Fruit fly (Drosophila melanogaster) whole organism, embryonic: Measurements from ENCODE around the gene CG13921.

Experiments
- Ada2b ChIP-seq: fragments of 200-800 bp; sonication (Bioruptor generic); IDR thresholded peaks from 2 replicates; pipeline ENCODE4 v1.3.6; 2022; ENCODE audit warnings: missing biosample characterization, missing genetic modification characterization
- CG10431 ChIP-seq: fragments of 200-800 bp; sonication (Bioruptor generic); optimal IDR thresholded peaks from 3 replicates; lab custom pipeline; 2018; ENCODE audit warnings: missing biosample characterization, mild to moderate bottlenecking, missing genetic modification characterization
- CG12236 ChIP-seq: fragments of 200-800 bp; sonication (Bioruptor generic); optimal IDR thresholded peaks from 2 replicates; lab custom pipeline; 2016; ENCODE audit warnings: missing biosample characterization, missing genetic modification characterization
- CG12391 ChIP-seq: fragments of 200-800 bp; sonication (Bioruptor generic); optimal IDR thresholded peaks from 3 replicates; lab custom pipeline; 2018; ENCODE audit warnings: missing biosample characterization, mild to moderate bottlenecking, missing genetic modification characterization, moderate library complexity
- CG13624 ChIP-seq: fragments of 200-800 bp; sonication (Bioruptor generic); optimal IDR thresholded peaks from 2 replicates; lab custom pipeline; 2016; ENCODE audit warnings: missing biosample characterization, missing genetic modification characterization
- CG13775 ChIP-seq: fragments of 200-800 bp; sonication (Bioruptor generic); optimal IDR thresholded peaks from 3 replicates; lab custom pipeline; 2017; ENCODE audit warnings: missing biosample characterization, mild to moderate bottlenecking, missing genetic modification characterization
- CG15514 ChIP-seq: fragments of 200-800 bp; sonication (Bioruptor generic); optimal IDR thresholded peaks from 3 replicates; lab custom pipeline; 2017; ENCODE audit warnings: missing biosample characterization, missing genetic modification characterization, mild to moderate bottlenecking, moderate library complexity, missing genetic modification reagents
- CG1602 ChIP-seq: fragments of 200-800 bp; sonication (Bioruptor generic); optimal IDR thresholded peaks from 3 replicates; lab custom pipeline; 2016; ENCODE audit warnings: missing biosample characterization, missing genetic modification characterization
- CG1603 ChIP-seq: fragments of 200-800 bp; sonication (Bioruptor generic); optimal IDR thresholded peaks from 2 replicates; lab custom pipeline; 2019; ENCODE audit warnings: missing biosample characterization, mild to moderate bottlenecking, missing genetic modification characterization, moderate library complexity
- CG17186 ChIP-seq: fragments of 200-800 bp; sonication (Bioruptor generic); optimal IDR thresholded peaks from 3 replicates; lab custom pipeline; 2017; ENCODE audit warnings: missing biosample characterization, missing genetic modification reagents, missing genetic modification characterization
- CG17829 ChIP-seq: fragments of 200-800 bp; optimal IDR thresholded peaks from 2 replicates; lab custom pipeline; 2019; ENCODE audit warnings: missing biosample characterization, mild to moderate bottlenecking, missing genetic modification characterization, moderate library complexity
- CG2120 ChIP-seq: fragments of 200-800 bp; sonication (Bioruptor generic); optimal IDR thresholded peaks from 3 replicates; lab custom pipeline; 2016; ENCODE audit warnings: missing biosample characterization, missing genetic modification characterization
- CG30020 ChIP-seq: fragments of 200-800 bp; optimal IDR thresholded peaks from 2 replicates; lab custom pipeline; 2019; ENCODE audit warnings: missing biosample characterization, mild to moderate bottlenecking, missing genetic modification characterization, moderate library complexity
- CG3163 ChIP-seq: fragments of 200-800 bp; sonication (Bioruptor generic); optimal IDR thresholded peaks from 3 replicates; lab custom pipeline; 2016; ENCODE audit warnings: missing biosample characterization, missing genetic modification characterization
- CG34376 ChIP-seq: fragments of 200-800 bp; sonication (Bioruptor generic); optimal IDR thresholded peaks from 2 replicates; lab custom pipeline; 2018; ENCODE audit warnings: missing biosample characterization, mild to moderate bottlenecking, missing genetic modification characterization
- CG6765 ChIP-seq: fragments of 200-800 bp; sonication (Bioruptor generic); optimal IDR thresholded peaks from 3 replicates; lab custom pipeline; 2017; ENCODE audit warnings: missing biosample characterization, mild to moderate bottlenecking, missing genetic modification characterization
- CG6791 ChIP-seq: fragments of 200-800 bp; sonication (Bioruptor generic); IDR thresholded peaks from 3 replicates; pipeline ENCODE4 v1.3.6; 2022; ENCODE audit warnings: missing biosample characterization, missing genetic modification characterization; ENCODE audit not compliant: partially characterized antibody
- CG8089 ChIP-seq: fragments of 200-800 bp; sonication (Bioruptor generic); optimal IDR thresholded peaks from 3 replicates; lab custom pipeline; 2016; ENCODE audit warnings: missing biosample characterization, missing genetic modification characterization
- CG9609 ChIP-seq: fragments of 200-800 bp; sonication (Bioruptor generic); optimal IDR thresholded peaks from 3 replicates; lab custom pipeline; 2016; ENCODE audit warnings: missing biosample characterization, missing genetic modification characterization
- D19B ChIP-seq: fragments of 200-800 bp; sonication (Bioruptor generic); optimal IDR thresholded peaks from 2 replicates; lab custom pipeline; 2017; ENCODE audit warnings: missing biosample characterization, mild to moderate bottlenecking, missing genetic modification characterization
- Dfd ChIP-seq, 2 experiments: fragments of >200 bp; optimal IDR thresholded peaks; 2 replicates each; lab custom pipeline; 2017; ENCODE audit warnings: missing biosample characterization in 2 of 2, missing genetic modification characterization in 2 of 2
- Dref ChIP-seq: fragments of 200-800 bp; sonication (Bioruptor generic); IDR thresholded peaks from 2 replicates; pipeline ENCODE4 v1.3.6; 2022; ENCODE audit warnings: missing biosample characterization, missing genetic modification characterization
- Drgx ChIP-seq: fragments of 200-800 bp; sonication (Bioruptor generic); IDR thresholded peaks from 2 replicates; pipeline ENCODE4 v1.3.6; 2022; ENCODE audit warnings: missing biosample characterization, missing genetic modification characterization
- ERR ChIP-seq: fragments of 200-800 bp; sonication (Bioruptor generic); optimal IDR thresholded peaks from 2 replicates; lab custom pipeline; 2016; ENCODE audit warnings: missing biosample characterization, missing genetic modification characterization
- Fer1 ChIP-seq: fragments of 200-800 bp; sonication (Bioruptor generic); optimal IDR thresholded peaks from 2 replicates; lab custom pipeline; 2017; ENCODE audit warnings: missing biosample characterization, mild to moderate bottlenecking, missing genetic modification characterization
- HLH4C ChIP-seq: fragments of 200-800 bp; sonication (Bioruptor generic); IDR thresholded peaks from 3 replicates; pipeline ENCODE4 v1.3.6; 2022; ENCODE audit warnings: missing biosample characterization, missing genetic modification characterization; ENCODE audit not compliant: partially characterized antibody
- HLHmδ ChIP-seq: fragments of 200-800 bp; sonication (Bioruptor generic); optimal IDR thresholded peaks from 2 replicates; lab custom pipeline; 2018; ENCODE audit warnings: missing biosample characterization, mild to moderate bottlenecking, missing genetic modification characterization, moderate library complexity
- Myb ChIP-seq: fragments of 200-800 bp; sonication (Bioruptor generic); optimal IDR thresholded peaks from 2 replicates; lab custom pipeline; 2016; ENCODE audit warnings: missing biosample characterization, missing genetic modification characterization
- NFAT ChIP-seq: fragments of 200-800 bp; sonication (Bioruptor generic); IDR thresholded peaks from 2 replicates; pipeline ENCODE4 v1.3.6; 2022; ENCODE audit warnings: missing biosample characterization, missing genetic modification characterization
- Nf-YC ChIP-seq: fragments of 200-800 bp; optimal IDR thresholded peaks from 3 replicates; lab custom pipeline; 2019; ENCODE audit warnings: missing biosample characterization, mild to moderate bottlenecking, missing genetic modification characterization, moderate library complexity
- Sin3A ChIP-seq: fragments of >200 bp; optimal IDR thresholded peaks from 2 replicates; lab custom pipeline; 2018
- Sry-β ChIP-seq: fragments of 200-800 bp; sonication (Bioruptor generic); optimal IDR thresholded peaks from 2 replicates; lab custom pipeline; 2018; ENCODE audit warnings: missing biosample characterization, mild to moderate bottlenecking, missing genetic modification characterization, moderate library complexity
- Sry-δ ChIP-seq: fragments of 200-800 bp; sonication (Bioruptor generic); optimal IDR thresholded peaks from 2 replicates; lab custom pipeline; 2016; ENCODE audit warnings: missing biosample characterization, missing genetic modification characterization
- Stat92E ChIP-seq, 3 experiments: fragments of >200 bp in 2 of 3; fragments of 200-800 bp in 1 of 3; sonication (Bioruptor generic) in 1 of 3; optimal IDR thresholded peaks; 2 replicates each; lab custom pipeline; 2017 to 2019; ENCODE audit warnings: missing biosample characterization in 3 of 3, missing genetic modification characterization in 3 of 3, mild to moderate bottlenecking in 1 of 3, moderate library complexity in 1 of 3
- Xbp1 ChIP-seq: fragments of 200-800 bp; sonication (Bioruptor generic); optimal IDR thresholded peaks from 3 replicates; lab custom pipeline; 2016; ENCODE audit warnings: missing biosample characterization, mild to moderate bottlenecking, missing genetic modification characterization
- al ChIP-seq: fragments of 200-800 bp; sonication (Bioruptor generic); IDR thresholded peaks from 2 replicates; pipeline ENCODE4 v1.3.6; 2022; ENCODE audit warnings: missing biosample characterization, missing genetic modification characterization
- dm ChIP-seq: fragments of 200-800 bp; sonication (Bioruptor generic); optimal IDR thresholded peaks from 3 replicates; lab custom pipeline; 2016; ENCODE audit warnings: missing biosample characterization, missing genetic modification characterization
- dmrt99B ChIP-seq: fragments of 200-800 bp; sonication (Bioruptor generic); optimal IDR thresholded peaks from 2 replicates; lab custom pipeline; 2018; ENCODE audit warnings: missing biosample characterization, mild to moderate bottlenecking, missing genetic modification characterization, moderate library complexity
- fd3F ChIP-seq: fragments of 200-800 bp; sonication (Bioruptor generic); optimal IDR thresholded peaks from 2 replicates; lab custom pipeline; 2018; ENCODE audit warnings: missing biosample characterization, mild to moderate bottlenecking, missing genetic modification characterization, moderate library complexity
- fu2 ChIP-seq: fragments of 200-800 bp; sonication (Bioruptor generic); optimal IDR thresholded peaks from 2 replicates; lab custom pipeline; 2016; ENCODE audit warnings: missing biosample characterization, missing genetic modification characterization
- h ChIP-seq: fragments of >200 bp; optimal IDR thresholded peaks from 2 replicates; lab custom pipeline; 2017
- maf-S ChIP-seq: fragments of 200-800 bp; sonication (Bioruptor generic); optimal IDR thresholded peaks from 2 replicates; lab custom pipeline; 2016; ENCODE audit warnings: missing biosample characterization, missing genetic modification characterization
- mirr ChIP-seq: fragments of 200-800 bp; sonication (Bioruptor generic); optimal IDR thresholded peaks from 3 replicates; lab custom pipeline; 2018; ENCODE audit warnings: missing biosample characterization, mild to moderate bottlenecking, missing genetic modification characterization
- mld ChIP-seq: fragments of 200-800 bp; sonication (Bioruptor generic); IDR thresholded peaks from 3 replicates; pipeline ENCODE4 v1.3.6; 2022; ENCODE audit warnings: missing biosample characterization, missing genetic modification characterization; ENCODE audit not compliant: partially characterized antibody
- nom ChIP-seq: fragments of 200-800 bp; sonication (Bioruptor generic); optimal IDR thresholded peaks from 2 replicates; lab custom pipeline; 2017; ENCODE audit warnings: missing biosample characterization, missing genetic modification characterization, mild to moderate bottlenecking, moderate library complexity, missing genetic modification reagents
- pita ChIP-seq: fragments of 200-800 bp; sonication (Bioruptor generic); optimal IDR thresholded peaks from 2 replicates; lab custom pipeline; 2017; ENCODE audit warnings: missing biosample characterization, mild to moderate bottlenecking, missing genetic modification characterization
- seq ChIP-seq: fragments of 200-800 bp; sonication (Bioruptor generic); IDR thresholded peaks from 2 replicates; pipeline ENCODE4 v1.3.6; 2022; ENCODE audit warnings: missing biosample characterization, missing genetic modification characterization
- sob ChIP-seq: fragments of 200-800 bp; sonication (Bioruptor generic); IDR thresholded peaks from 2 replicates; pipeline ENCODE4 v1.3.6; 2022; ENCODE audit warnings: missing biosample characterization, missing genetic modification characterization
- sug ChIP-seq: fragments of 200-800 bp; optimal IDR thresholded peaks from 2 replicates; lab custom pipeline; 2019; ENCODE audit warnings: missing biosample characterization, mild to moderate bottlenecking, missing genetic modification characterization, moderate library complexity
- trem ChIP-seq: fragments of 200-800 bp; optimal IDR thresholded peaks from 3 replicates; lab custom pipeline; 2019; ENCODE audit warnings: missing biosample characterization, mild to moderate bottlenecking, missing genetic modification characterization, moderate library complexity
- vvl ChIP-seq: fragments of 200-800 bp; sonication (Bioruptor generic); IDR thresholded peaks from 2 replicates; pipeline ENCODE4 v1.3.6; 2022; ENCODE audit warnings: missing biosample characterization, missing genetic modification characterization
- zf30C ChIP-seq: fragments of 200-800 bp; sonication (Bioruptor generic); optimal IDR thresholded peaks from 3 replicates; lab custom pipeline; 2018; ENCODE audit warnings: missing biosample characterization, mild to moderate bottlenecking, missing genetic modification characterization

Gene CG13921

dm6 chr3L:1730873-1731272 is 15.8 kb upstream of the CG13921 start, which contains the start of gene drpr (continued):
- TF ChIP-seq CG1603 (tag; lab: Kevin White, UChicago): peak; percentile 79
- TF ChIP-seq CG15514 (GFP tag; lab: Kevin White, UChicago): peak; percentile 82
- peak; percentile 13 for TF ChIP-seq CG34376 (GFP tag; lab: Kevin White, UChicago)
- peak; percentile 58 for TF ChIP-seq CG17829 (tag; lab: Kevin White, UChicago)
- TF ChIP-seq CG6791 (GFP tag; lab: Robert Waterston, UW): peak; percentile 6; the same call in 1 of the 3 replicates
- 0 out of 3 replicates have a peak, but pooled peaks have one; percentile 35 for TF ChIP-seq HLH4C (GFP tag; lab: Robert Waterston, UW)
- peak; percentile 48 for TF ChIP-seq CG6765 (GFP tag; lab: Kevin White, UChicago)
- peak; percentile 7 for TF ChIP-seq mirr (GFP tag; lab: Kevin White, UChicago)
- peak; percentile 23 for TF ChIP-seq zf30C (GFP tag; lab: Kevin White, UChicago)
- 0 out of 2 replicates have a peak, but pooled peaks have one; percentile 14 for TF ChIP-seq sob
- peak; percentile 61 for TF ChIP-seq vvl (GFP tag; lab: Robert Waterston, UW)
- TF ChIP-seq Sin3A (lab: Kevin White, UChicago): peak; percentile 54
- TF ChIP-seq nom: peak; percentile 53
- peak; percentile 7 for TF ChIP-seq CG2120 (GFP tag; lab: Kevin White, UChicago)
- TF ChIP-seq Nf-YC: peak; percentile 46
- TF ChIP-seq maf-S: peak; percentile 18
- TF ChIP-seq Sry-β (GFP tag; lab: Kevin White, UChicago): peak; percentile 48
- peak; percentile 72 for TF ChIP-seq Myb (GFP tag; lab: Kevin White, UChicago)
- peak; percentile 57 for TF ChIP-seq Fer1 (GFP tag; lab: Kevin White, UChicago)
- TF ChIP-seq CG1602 (GFP tag; lab: Kevin White, UChicago): no peak
- no peak for TF ChIP-seq D19B (GFP tag; lab: Kevin White, UChicago)
- peak; percentile 34 for TF ChIP-seq Dref (GFP tag; lab: Robert Waterston, UW)
- TF ChIP-seq fd3F (GFP tag; lab: Kevin White, UChicago): no peak
- TF ChIP-seq Drgx (GFP tag; lab: Robert Waterston, UW): peak; percentile 15; the same call in 1 of the 2 replicates
- TF ChIP-seq CG10431: peak; percentile 17
- no peak for TF ChIP-seq CG8089 (GFP tag; lab: Kevin White, UChicago)
- peak; percentile 22 for TF ChIP-seq sug (tag; lab: Kevin White, UChicago)
- peak; percentile 34 for TF ChIP-seq CG30020 (tag; lab: Kevin White, UChicago)
- peak in 1 of 3 experiments; percentile 60 for TF ChIP-seq Stat92E (GFP tag; optimal IDR thresholded peaks at IDR 0.05; lab: Kevin White, UChicago)
- TF ChIP-seq CG13775 (GFP tag; lab: Kevin White, UChicago): peak; percentile 33
- TF ChIP-seq HLHmδ (GFP tag; lab: Kevin White, UChicago): peak; percentile 19
- TF ChIP-seq CG13624 (GFP tag; lab: Kevin White, UChicago): no peak
- TF ChIP-seq CG12391 (tag; lab: Kevin White, UChicago): peak; percentile 26

DNA sequence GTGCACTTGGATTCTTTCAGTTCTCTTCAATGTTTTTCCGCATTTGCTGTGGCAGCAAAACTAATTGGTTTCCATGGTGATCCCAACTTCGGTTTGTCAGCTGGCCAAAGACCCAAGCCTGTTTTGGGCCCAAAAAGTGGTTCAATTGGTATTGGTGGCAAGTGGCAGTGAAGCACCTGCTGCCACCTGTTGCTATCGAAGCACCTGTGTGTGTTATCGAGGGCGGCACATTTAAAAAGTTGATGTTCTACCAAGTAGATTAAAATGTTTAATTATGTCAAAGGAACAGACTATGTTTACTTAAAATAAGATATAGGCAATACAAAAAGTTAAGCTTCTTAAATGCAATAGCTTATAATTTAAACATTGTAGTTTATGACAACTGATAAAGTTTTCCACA is 11.1 kb upstream of the CG13921 start, which contains the start of gene Oseg4:
Gene Oseg4, minus strand, starts transcription at position 165 of the 400 bp plus-strand sequence.
- no peak for TF ChIP-seq Dfd (GFP tag; optimal IDR thresholded peaks at IDR 0.05; lab: Kevin White, UChicago)
- TF ChIP-seq pita: no peak
- no peak for TF ChIP-seq dmrt99B (tag; lab: Kevin White, UChicago)
- TF ChIP-seq CG17186: no peak
- TF ChIP-seq fu2 (GFP tag; lab: Kevin White, UChicago): no peak
- TF ChIP-seq NFAT (GFP tag; lab: Robert Waterston, UW): no peak
- no peak for TF ChIP-seq mld
- no peak for TF ChIP-seq seq (GFP tag; lab: Robert Waterston, UW)
- no peak for TF ChIP-seq al (GFP tag; lab: Robert Waterston, UW)
- no peak for TF ChIP-seq ERR (GFP tag; lab: Kevin White, UChicago)
- no peak for TF ChIP-seq h (lab: Kevin White, UChicago)
- TF ChIP-seq Xbp1 (GFP tag; lab: Kevin White, UChicago): no peak
- TF ChIP-seq trem: peak; percentile 34
- TF ChIP-seq CG12236 (GFP tag; lab: Kevin White, UChicago): no peak
- no peak for TF ChIP-seq Ada2b (GFP tag; lab: Robert Waterston, UW)
- TF ChIP-seq CG9609 (GFP tag; lab: Kevin White, UChicago): no peak
- TF ChIP-seq CG3163 (GFP tag; lab: Kevin White, UChicago): no peak
- no peak for TF ChIP-seq dm (GFP tag; lab: Kevin White, UChicago)
- TF ChIP-seq Sry-δ: peak; percentile 7
